Worm (Caenorhabditis elegans): Measurements from ENCODE around the gene fip-5.

fip-5 gene

DNA sequence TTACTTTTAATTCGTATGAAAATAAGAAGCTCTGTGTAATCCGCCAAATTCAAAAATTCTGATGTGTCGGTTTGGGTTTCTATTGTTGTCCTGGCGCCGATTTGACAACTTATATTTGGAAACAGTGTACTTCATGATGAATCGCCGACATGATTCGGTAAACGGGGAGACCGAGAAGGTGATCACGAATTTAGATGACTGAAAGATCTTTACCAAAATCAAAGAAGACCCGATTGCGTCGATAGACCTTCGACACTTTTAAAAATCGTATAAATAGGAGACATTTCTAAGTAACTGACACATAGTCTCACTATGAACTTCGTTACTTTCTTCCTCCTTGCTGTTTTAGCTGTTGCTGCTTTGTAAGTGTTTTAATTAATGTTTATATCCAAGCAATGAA, at the start of gene fip-5:
fip-5 (plus strand) TSS at position 312 of the 400 bp plus-strand sequence.
- TF ChIP-seq ZK546.5 (tag; optimal IDR thresholded peaks at IDR 0.05) (no peak), ama-1 (optimal IDR thresholded peaks at IDR 0.05) (no peak), sma-9 (GFP tag; optimal IDR thresholded peaks at IDR 0.05) (peak; percentile 14), sma-9 (tag; optimal IDR thresholded peaks at IDR 0.05) (no peak), nhr-129 (tag; optimal IDR thresholded peaks at IDR 0.05) (no peak)

DNA sequence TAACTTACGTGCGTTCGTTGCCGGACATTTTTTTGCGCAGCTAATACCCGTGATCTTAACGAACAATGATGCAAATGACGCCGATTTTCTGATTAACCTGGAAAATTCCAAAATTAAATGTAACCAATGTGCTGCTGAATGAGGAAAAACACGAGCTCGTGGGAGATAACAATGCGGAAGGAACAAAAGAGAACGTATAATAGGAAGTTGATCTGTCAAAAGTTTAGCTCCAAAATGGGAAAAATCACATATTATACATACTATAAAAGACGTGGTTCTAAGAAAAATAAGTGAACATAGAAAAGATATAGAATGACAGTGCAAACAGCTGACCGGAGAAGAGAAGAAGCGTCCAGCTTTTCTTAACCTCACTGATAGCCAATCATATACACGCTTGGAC, 49.8 kb upstream of the fip-5 start, which contains the start of gene C14H10.2:
C14H10.2 (minus strand) TSS at position 101 of the 400 bp plus-strand sequence.
- no peak for TF ChIP-seq nhr-237 (tag; optimal IDR thresholded peaks at IDR 0.05)
- TF ChIP-seq peb-1 (tag; optimal IDR thresholded peaks at IDR 0.05): no peak
- TF ChIP-seq blmp-1 (tag; optimal IDR thresholded peaks at IDR 0.05; ENCODE audit: insufficient read depth): no peak
- TF ChIP-seq elt-1 (tag; optimal IDR thresholded peaks at IDR 0.05): no peak
- TF ChIP-seq ztf-1 (GFP tag; conservative IDR thresholded peaks at IDR 0.05): no peak
- no peak for TF ChIP-seq nhr-77 (tag; optimal IDR thresholded peaks at IDR 0.05)
- no peak for TF ChIP-seq nhr-10 (tag; optimal IDR thresholded peaks at IDR 0.05)
- no peak for TF ChIP-seq fos-1 (tag; optimal IDR thresholded peaks at IDR 0.05)
- TF ChIP-seq egl-27 (tag; optimal IDR thresholded peaks at IDR 0.05): no peak
- no peak for TF ChIP-seq mab-5 (tag; optimal IDR thresholded peaks at IDR 0.05)
- no peak for TF ChIP-seq alr-1 (tag; optimal IDR thresholded peaks at IDR 0.05)
- TF ChIP-seq ceh-82 (tag; optimal IDR thresholded peaks at IDR 0.05): no peak
- no peak for TF ChIP-seq ztf-4 (tag; optimal IDR thresholded peaks at IDR 0.05)
- TF ChIP-seq ZK546.5 (tag; optimal IDR thresholded peaks at IDR 0.05): no peak
- no peak for TF ChIP-seq ama-1 (optimal IDR thresholded peaks at IDR 0.05)
- no peak for TF ChIP-seq ztf-11 (tag; optimal IDR thresholded peaks at IDR 0.05)
- TF ChIP-seq lin-11 (tag; optimal IDR thresholded peaks at IDR 0.05): no peak
- TF ChIP-seq sma-9 (GFP tag; optimal IDR thresholded peaks at IDR 0.05): no peak
- TF ChIP-seq sma-9 (tag; optimal IDR thresholded peaks at IDR 0.05): no peak
- no peak for TF ChIP-seq Y55F3AM.14 (GFP tag; optimal IDR thresholded peaks at IDR 0.05)
- TF ChIP-seq unc-39 (tag; optimal IDR thresholded peaks at IDR 0.05): no peak

DNA sequence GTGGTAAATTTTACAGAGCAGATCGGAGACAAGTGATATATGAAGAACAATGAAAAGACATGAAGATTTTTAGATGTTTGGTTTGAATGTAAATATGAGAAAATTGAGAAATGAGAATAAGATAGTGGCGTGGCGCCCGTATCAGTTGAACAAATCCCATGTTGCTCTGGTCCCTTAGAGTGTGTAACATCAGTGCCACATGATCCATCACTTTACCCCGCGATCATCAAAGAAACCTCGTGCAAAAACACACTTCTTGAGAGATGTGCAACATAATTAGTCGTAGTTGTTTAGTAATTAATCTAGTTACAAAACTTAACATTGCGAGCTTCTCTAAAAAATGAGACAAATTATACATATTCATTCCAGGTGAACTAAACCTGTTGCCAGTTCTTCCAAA, 48.5 kb upstream of the fip-5 start:
- TF ChIP-seq nhr-129 (tag; optimal IDR thresholded peaks at IDR 0.05) (peak; percentile 40), unc-39 (tag; optimal IDR thresholded peaks at IDR 0.05) (no peak)

DNA sequence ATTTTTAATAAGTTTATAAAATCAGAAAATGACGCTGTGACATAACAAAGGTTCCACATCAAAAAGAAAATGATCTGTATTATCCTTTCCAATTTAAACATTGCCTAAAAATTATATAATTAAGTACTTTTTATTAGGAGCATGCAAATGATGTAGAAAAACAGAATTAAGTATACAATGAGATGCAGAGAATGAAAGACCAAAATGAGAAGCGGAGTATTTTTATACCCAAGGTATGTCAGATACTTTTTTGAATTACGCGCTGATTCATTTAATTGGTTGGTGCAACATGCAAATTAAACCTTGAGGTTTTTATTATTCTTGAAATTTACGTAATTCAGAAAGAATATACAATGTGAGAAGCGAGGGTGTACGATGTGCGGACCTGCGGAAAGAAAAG, 42.5 kb upstream of the fip-5 start, which contains the start of gene C32A9.1:
C32A9.1 (minus strand) TSS at position 101 of the 400 bp plus-strand sequence.
- TF ChIP-seq zag-1 (tag; optimal IDR thresholded peaks at IDR 0.05) (no peak), nhr-237 (tag; optimal IDR thresholded peaks at IDR 0.05) (no peak), nhr-25 (tag; optimal IDR thresholded peaks at IDR 0.05) (no peak), nhr-12 (tag; optimal IDR thresholded peaks at IDR 0.05) (no peak), nhr-11 (tag; optimal IDR thresholded peaks at IDR 0.05) (no peak), blmp-1 (tag; optimal IDR thresholded peaks at IDR 0.05; ENCODE audit: insufficient read depth) (no peak), nhr-77 (tag; optimal IDR thresholded peaks at IDR 0.05) (no peak), dmd-4 (tag; optimal IDR thresholded peaks at IDR 0.05) (no peak), unc-55 (GFP tag; optimal IDR thresholded peaks at IDR 0.05) (no peak), sem-4 (tag; optimal IDR thresholded peaks at IDR 0.05) (no peak), elt-1 (tag; optimal IDR thresholded peaks at IDR 0.05) (no peak), C34F6.9 (tag; optimal IDR thresholded peaks at IDR 0.05) (no peak), ama-1 (optimal IDR thresholded peaks at IDR 0.05) (no peak), nhr-6 (tag; optimal IDR thresholded peaks at IDR 0.05) (no peak), ztf-11 (tag; optimal IDR thresholded peaks at IDR 0.05) (no peak)

DNA sequence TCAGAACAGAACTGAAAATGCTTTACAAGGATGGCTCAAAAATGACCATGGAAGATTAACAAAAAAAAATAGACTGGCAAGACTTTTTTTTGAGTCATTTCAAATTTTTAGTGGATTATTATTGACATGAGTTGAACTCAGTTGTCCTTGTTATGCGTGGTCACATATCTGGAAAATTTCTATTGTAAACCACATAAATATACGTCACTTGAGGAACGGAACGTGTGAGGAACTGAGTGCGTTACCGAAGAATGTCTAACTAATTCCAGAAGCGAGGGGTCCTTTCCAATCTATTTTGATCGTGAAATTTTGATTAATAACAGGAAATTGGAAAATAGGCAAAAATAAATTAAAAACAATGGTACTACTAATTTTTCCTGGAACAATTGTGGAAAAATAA, 40.2 kb upstream of the fip-5 start:
- TF ChIP-seq fos-1 (tag; optimal IDR thresholded peaks at IDR 0.05) (no peak), ZK546.5 (tag; optimal IDR thresholded peaks at IDR 0.05) (no peak), dmd-4 (tag; optimal IDR thresholded peaks at IDR 0.05) (no peak), unc-55 (GFP tag; optimal IDR thresholded peaks at IDR 0.05) (no peak), ztf-11 (tag; optimal IDR thresholded peaks at IDR 0.05) (no peak), skn-1 (tag; optimal IDR thresholded peaks at IDR 0.05) (no peak), nhr-21 (tag; optimal IDR thresholded peaks at IDR 0.05) (no peak), elt-3 (tag; optimal IDR thresholded peaks at IDR 0.05) (no peak), mbf-1 (tag; optimal IDR thresholded peaks at IDR 0.05) (no peak), ceh-16 (tag; optimal IDR thresholded peaks at IDR 0.05) (no peak), nhr-129 (tag; optimal IDR thresholded peaks at IDR 0.05) (no peak), nhr-237 (tag; optimal IDR thresholded peaks at IDR 0.05) (no peak), lin-39 (tag; optimal IDR thresholded peaks at IDR 0.05) (no peak), zag-1 (tag; optimal IDR thresholded peaks at IDR 0.05) (no peak), mdl-1 (tag; optimal IDR thresholded peaks at IDR 0.05) (no peak), nhr-10 (tag; optimal IDR thresholded peaks at IDR 0.05) (no peak), ztf-4 (tag; optimal IDR thresholded peaks at IDR 0.05) (no peak), nhr-11 (tag; optimal IDR thresholded peaks at IDR 0.05) (no peak), lin-11 (tag; optimal IDR thresholded peaks at IDR 0.05) (no peak), nhr-23 (tag; optimal IDR thresholded peaks at IDR 0.05) (no peak)
